Fruit fly (Drosophila melanogaster): ENCODE measurements around the gene CG43120.

The CG43120 gene

dm6 chr3L:14359815-14360719, 21.6 kb upstream of the CG43120 start:
- TF ChIP-seq usp (GFP tag; optimal IDR thresholded peaks at IDR 0.05) (no peak), EcR (GFP tag; optimal IDR thresholded peaks at IDR 0.05) (no peak), Dll (optimal IDR thresholded peaks at IDR 0.05) (no peak), psq (optimal IDR thresholded peaks at IDR 0.05) (no peak), pan (optimal IDR thresholded peaks at IDR 0.05) (no peak), CG8478 (optimal IDR thresholded peaks at IDR 0.05) (no peak)

dm6 chr3L:14362028-14362427, 19.7 kb upstream of the CG43120 start:
- TF ChIP-seq CG8478 (optimal IDR thresholded peaks at IDR 0.05): no peak

- no peak for TF ChIP-seq CG8478 (optimal IDR thresholded peaks at IDR 0.05)
- TF ChIP-seq psq (optimal IDR thresholded peaks at IDR 0.05): no peak
Measured at dm6 chr3L:14362660-14363059, 19.1 kb upstream of the CG43120 start.

dm6 chr3L:14363103-14363751, 18.5 kb upstream of the CG43120 start:
- TF ChIP-seq pan (optimal IDR thresholded peaks at IDR 0.05): no peak
- no peak for TF ChIP-seq psq (optimal IDR thresholded peaks at IDR 0.05)
- TF ChIP-seq usp (GFP tag; optimal IDR thresholded peaks at IDR 0.05): no peak
- no peak for TF ChIP-seq Dll (optimal IDR thresholded peaks at IDR 0.05)
- TF ChIP-seq EcR (GFP tag; optimal IDR thresholded peaks at IDR 0.05): no peak
- no peak for TF ChIP-seq CG8478 (optimal IDR thresholded peaks at IDR 0.05)

dm6 chr3L:14364701-14365100, 17.0 kb upstream of the CG43120 start:
- TF ChIP-seq usp (GFP tag; optimal IDR thresholded peaks at IDR 0.05) (no peak), psq (optimal IDR thresholded peaks at IDR 0.05) (no peak), Dll (optimal IDR thresholded peaks at IDR 0.05) (no peak), CG8478 (optimal IDR thresholded peaks at IDR 0.05) (no peak), EcR (GFP tag; optimal IDR thresholded peaks at IDR 0.05) (no peak), pan (optimal IDR thresholded peaks at IDR 0.05) (no peak)

- TF ChIP-seq Dll (optimal IDR thresholded peaks at IDR 0.05): no peak
- no peak for TF ChIP-seq CG8478 (optimal IDR thresholded peaks at IDR 0.05)
- no peak for TF ChIP-seq pan (optimal IDR thresholded peaks at IDR 0.05)
- no peak for TF ChIP-seq psq (optimal IDR thresholded peaks at IDR 0.05)
- TF ChIP-seq EcR (GFP tag; optimal IDR thresholded peaks at IDR 0.05): no peak
- TF ChIP-seq usp (GFP tag; optimal IDR thresholded peaks at IDR 0.05): no peak
Measured at dm6 chr3L:14365440-14365839, 16.3 kb upstream of the CG43120 start.

- TF ChIP-seq usp (GFP tag; optimal IDR thresholded peaks at IDR 0.05): no peak
- TF ChIP-seq pan (optimal IDR thresholded peaks at IDR 0.05): no peak
- no peak for TF ChIP-seq Dll (optimal IDR thresholded peaks at IDR 0.05)
- TF ChIP-seq CG8478 (optimal IDR thresholded peaks at IDR 0.05): no peak
- TF ChIP-seq psq (optimal IDR thresholded peaks at IDR 0.05): no peak
- TF ChIP-seq EcR (GFP tag; optimal IDR thresholded peaks at IDR 0.05): no peak
Measured at dm6 chr3L:14366124-14366523, 15.6 kb upstream of the CG43120 start.

dm6 chr3L:14369607-14370006, 12.1 kb upstream of the CG43120 start, which contains the start of gene CG13481:
TSS of gene CG13481 (minus strand) at chr3L:14369707.
- TF ChIP-seq usp (GFP tag; optimal IDR thresholded peaks at IDR 0.05) (no peak), psq (optimal IDR thresholded peaks at IDR 0.05) (no peak), Dll (optimal IDR thresholded peaks at IDR 0.05) (no peak), EcR (GFP tag; optimal IDR thresholded peaks at IDR 0.05) (no peak), pan (optimal IDR thresholded peaks at IDR 0.05) (no peak), CG8478 (optimal IDR thresholded peaks at IDR 0.05) (no peak)

- no peak for TF ChIP-seq psq (optimal IDR thresholded peaks at IDR 0.05)
- no peak for TF ChIP-seq Dll (optimal IDR thresholded peaks at IDR 0.05)
- TF ChIP-seq pan (optimal IDR thresholded peaks at IDR 0.05): no peak
- no peak for TF ChIP-seq usp (GFP tag; optimal IDR thresholded peaks at IDR 0.05)
- no peak for TF ChIP-seq CG8478 (optimal IDR thresholded peaks at IDR 0.05)
- TF ChIP-seq EcR (GFP tag; optimal IDR thresholded peaks at IDR 0.05): no peak
Measured at dm6 chr3L:14374499-14374898, 7.2 kb upstream of the CG43120 start.

- TF ChIP-seq psq (optimal IDR thresholded peaks at IDR 0.05): no peak
- no peak for TF ChIP-seq pan (optimal IDR thresholded peaks at IDR 0.05)
- TF ChIP-seq Dll (optimal IDR thresholded peaks at IDR 0.05): no peak
- TF ChIP-seq usp (GFP tag; optimal IDR thresholded peaks at IDR 0.05): no peak
- no peak for TF ChIP-seq CG8478 (optimal IDR thresholded peaks at IDR 0.05)
- TF ChIP-seq EcR (GFP tag; optimal IDR thresholded peaks at IDR 0.05): no peak
Measured at dm6 chr3L:14375863-14376262, 5.8 kb upstream of the CG43120 start.

- TF ChIP-seq pan (optimal IDR thresholded peaks at IDR 0.05): no peak
- no peak for TF ChIP-seq EcR (GFP tag; optimal IDR thresholded peaks at IDR 0.05)
- no peak for TF ChIP-seq Dll (optimal IDR thresholded peaks at IDR 0.05)
- no peak for TF ChIP-seq usp (GFP tag; optimal IDR thresholded peaks at IDR 0.05)
- no peak for TF ChIP-seq psq (optimal IDR thresholded peaks at IDR 0.05)
- TF ChIP-seq CG8478 (optimal IDR thresholded peaks at IDR 0.05): no peak
Measured at dm6 chr3L:14389242-14389641, 7.5 kb downstream of the CG43120 start.

- TF ChIP-seq psq (optimal IDR thresholded peaks at IDR 0.05) (no peak), CG8478 (optimal IDR thresholded peaks at IDR 0.05) (no peak), pan (optimal IDR thresholded peaks at IDR 0.05) (no peak), Dll (optimal IDR thresholded peaks at IDR 0.05) (no peak), EcR (GFP tag; optimal IDR thresholded peaks at IDR 0.05) (no peak), usp (GFP tag; optimal IDR thresholded peaks at IDR 0.05) (no peak)
Measured at dm6 chr3L:14397020-14397602, 15.4 kb downstream of the CG43120 start.
